Worm (Caenorhabditis elegans) whole organism, midembryonic: ENCODE data around the gene W02F12.8.

Source experiments
- flt-1 ChIP-seq: fragments of 200-800 bp; sonication (Bioruptor generic); IDR thresholded peaks from 2 replicates; pipeline ENCODE4 v1.3.6; 2022; ENCODE audit warnings: missing genetic modification characterization, missing compliant biosample characterization
- klf-2 ChIP-seq: fragments of 200-800 bp; sonication (Bioruptor generic); conservative IDR thresholded peaks from 2 replicates; pipeline ENCODE4 v1.3.6; 2022; ENCODE audit warnings: missing genetic modification reagents, missing genetic modification characterization, missing compliant biosample characterization
- ref-1 ChIP-seq: fragments of 200-800 bp; sonication (Bioruptor generic); conservative IDR thresholded peaks from 2 replicates; pipeline ENCODE4 v1.3.6; 2022; ENCODE audit warnings: missing genetic modification reagents, missing genetic modification characterization, missing compliant biosample characterization
- tab-1 ChIP-seq: fragments of 200-800 bp; sonication (Bioruptor generic); IDR thresholded peaks from 2 replicates; pipeline ENCODE4 v1.3.6; 2022; ENCODE audit warnings: missing genetic modification characterization, missing compliant biosample characterization

DNA sequence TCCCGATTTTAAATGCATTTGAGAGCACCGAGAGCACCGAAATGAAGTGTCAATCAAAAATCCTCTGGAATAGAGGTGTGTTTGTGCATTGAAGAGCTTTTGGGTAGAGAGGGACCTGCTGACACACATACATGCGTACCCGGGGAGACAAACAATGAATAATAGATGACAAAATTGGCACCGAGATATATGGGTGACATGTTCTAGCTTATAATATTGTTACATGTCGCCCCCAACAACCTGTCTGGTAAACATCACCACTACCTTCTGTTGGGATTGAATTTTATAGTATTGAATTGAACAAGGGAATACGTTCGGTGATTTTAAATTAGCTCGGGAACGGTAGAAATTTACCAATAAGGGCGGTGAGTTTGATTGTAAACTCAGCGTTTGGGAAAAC lies 10.8 kb downstream of the W02F12.8 start:
- TF ChIP-seq tab-1 (GFP tag; lab: Robert Waterston, UW): no peak
- TF ChIP-seq ref-1 (GFP tag; lab: Robert Waterston, UW): no peak
- TF ChIP-seq flt-1: no peak
- no peak for TF ChIP-seq klf-2 (GFP tag; lab: Robert Waterston, UW)
